Worm (Caenorhabditis elegans) whole organism, L4 larva: Measurements from ENCODE around the gene msp-50.

Source experiments
- D1046.2 ChIP-seq: fragments of 200-800 bp; sonication (Bioruptor generic); IDR thresholded peaks from 2 replicates; pipeline ENCODE4 v1.3.6; 2022; ENCODE audit warnings: missing genetic modification characterization, missing compliant biosample characterization
- F37D6.2 ChIP-seq: sonication (generic microtip); optimal IDR thresholded peaks from 2 replicates; lab custom pipeline; 2016; ENCODE audit warnings: mild to moderate bottlenecking, missing genetic modification characterization, missing compliant biosample characterization
- F44E2.7 ChIP-seq: fragments of 200-800 bp; sonication (Bioruptor generic); IDR thresholded peaks from 2 replicates; pipeline ENCODE4 v2.1.2; 2022; ENCODE audit warnings: missing genetic modification characterization, missing compliant biosample characterization
- Y48G9A.11 ChIP-seq: fragments of 200-800 bp; sonication (Bioruptor generic); IDR thresholded peaks from 2 replicates; pipeline ENCODE4 v1.3.6; 2022; ENCODE audit warnings: missing genetic modification reagents, missing genetic modification characterization, missing compliant biosample characterization
- Y75B8A.6 ChIP-seq: fragments of 200-800 bp; sonication (Bioruptor generic); IDR thresholded peaks from 2 replicates; pipeline ENCODE4 v1.3.6; 2022; ENCODE audit warnings: missing genetic modification reagents, missing genetic modification characterization, missing compliant biosample characterization
- aha-1 ChIP-seq: fragments of 150-350 bp; peaks from one replicate; lab custom pipeline; 2014; ENCODE audit warnings: missing biosample characterization, missing genetic modification characterization
- arid-1 ChIP-seq: fragments of 200-800 bp; sonication (Bioruptor generic); conservative IDR thresholded peaks from 2 replicates; pipeline ENCODE4 v1.3.6; 2022; ENCODE audit warnings: missing genetic modification reagents, missing genetic modification characterization, missing compliant biosample characterization
- ceh-32 ChIP-seq: sonication (generic microtip); optimal IDR thresholded peaks from 2 replicates; lab custom pipeline; 2016; ENCODE audit warnings: mild to moderate bottlenecking, missing genetic modification characterization, missing compliant biosample characterization; ENCODE audit not compliant: poor library complexity
- ceh-44 ChIP-seq: fragments of 200-800 bp; sonication (Bioruptor generic); IDR thresholded peaks from 2 replicates; pipeline ENCODE4 v1.3.6; 2022; ENCODE audit warnings: missing genetic modification reagents, missing genetic modification characterization, missing compliant biosample characterization
- ces-1 ChIP-seq: fragments of 150-350 bp; sonication (generic microtip); optimal IDR thresholded peaks from 4 replicates; lab custom pipeline; 2014; ENCODE audit warnings: missing biosample characterization, missing genetic modification reagents, missing genetic modification characterization
- cey-2 ChIP-seq: sonication (generic microtip); optimal IDR thresholded peaks from 3 replicates; lab custom pipeline; 2017; ENCODE audit warnings: missing genetic modification characterization, mild to moderate bottlenecking, missing compliant biosample characterization, antibody characterized with exemption, borderline replicate concordance; ENCODE audit not compliant: insufficient read depth
- daf-12 ChIP-seq: fragments of 150-350 bp; optimal IDR thresholded peaks from 2 replicates; lab custom pipeline; 2014; ENCODE audit warnings: missing biosample characterization, missing genetic modification reagents, missing genetic modification characterization
- daf-19 ChIP-seq: fragments of 200-800 bp; sonication (Bioruptor generic); conservative IDR thresholded peaks from 2 replicates; pipeline ENCODE4 v1.3.6; 2022; ENCODE audit warnings: missing genetic modification characterization, missing compliant biosample characterization
- duxl-1 ChIP-seq: sonication (generic microtip); optimal IDR thresholded peaks from 2 replicates; lab custom pipeline; 2016; ENCODE audit warnings: mild to moderate bottlenecking, missing genetic modification characterization, moderate library complexity, missing compliant biosample characterization; ENCODE audit not compliant: poor library complexity
- egl-27 ChIP-seq: sonication (generic microtip); optimal IDR thresholded peaks from 3 replicates; lab custom pipeline; 2017; ENCODE audit warnings: missing biosample characterization, missing genetic modification reagents, missing genetic modification characterization
- fos-1 ChIP-seq: fragments of 150-350 bp; optimal IDR thresholded peaks from 2 replicates; lab custom pipeline; 2014; ENCODE audit warnings: missing biosample characterization, missing genetic modification characterization
- hif-1 ChIP-seq, 2 experiments: sonication (generic microtip); optimal IDR thresholded peaks; 2 replicates each; lab custom pipeline; 2016 to 2017; ENCODE audit warnings: missing compliant biosample characterization in 2 of 2, missing genetic modification characterization in 2 of 2, missing genetic modification reagents in 2 of 2, missing genotype in 2 of 2, mild to moderate bottlenecking in 1 of 2
- jun-1 ChIP-seq: fragments of 150-350 bp; optimal IDR thresholded peaks from 2 replicates; lab custom pipeline; 2014; ENCODE audit warnings: missing biosample characterization, missing genetic modification reagents, missing genetic modification characterization
- lim-7 ChIP-seq: fragments of 200-800 bp; sonication (Bioruptor generic); IDR thresholded peaks from 2 replicates; pipeline ENCODE4 v1.3.6; 2022; ENCODE audit warnings: missing genetic modification characterization, missing compliant biosample characterization
- lin-1 ChIP-seq: fragments of 200-800 bp; sonication (Bioruptor generic); IDR thresholded peaks from 2 replicates; pipeline ENCODE4 v1.3.6; 2022; ENCODE audit warnings: missing genetic modification reagents, missing genetic modification characterization, missing compliant biosample characterization
- lin-13 ChIP-seq: fragments of 150-350 bp; optimal IDR thresholded peaks from 2 replicates; lab custom pipeline; 2014; ENCODE audit warnings: missing biosample characterization, missing genetic modification reagents, missing genetic modification characterization
- lin-15B ChIP-seq: fragments of 150-350 bp; sonication (generic microtip); optimal IDR thresholded peaks from 3 replicates; lab custom pipeline; 2014; ENCODE audit warnings: missing biosample characterization, missing genetic modification characterization
- lir-3 ChIP-seq: sonication (generic microtip); optimal IDR thresholded peaks from 2 replicates; lab custom pipeline; 2016; ENCODE audit warnings: mild to moderate bottlenecking, missing genetic modification characterization, missing compliant biosample characterization
- madf-9 ChIP-seq: fragments of 200-800 bp; sonication (Bioruptor generic); conservative IDR thresholded peaks from 2 replicates; pipeline ENCODE4 v1.3.6; 2022; ENCODE audit warnings: missing genetic modification reagents, missing genetic modification characterization, missing compliant biosample characterization
- mxl-3 ChIP-seq: fragments of 200-800 bp; sonication (Bioruptor generic); optimal IDR thresholded peaks from 2 replicates; lab custom pipeline; 2018; ENCODE audit warnings: mild to moderate bottlenecking, missing genetic modification characterization, missing compliant biosample characterization
- nhr-102 ChIP-seq: sonication (generic microtip); optimal IDR thresholded peaks from 2 replicates; lab custom pipeline; 2016; ENCODE audit warnings: mild to moderate bottlenecking, missing genetic modification characterization, moderate library complexity, missing compliant biosample characterization
- nhr-111 ChIP-seq: fragments of 200-800 bp; sonication (Bioruptor generic); optimal IDR thresholded peaks from 2 replicates; lab custom pipeline; 2018; ENCODE audit warnings: mild to moderate bottlenecking, missing genetic modification characterization, missing compliant biosample characterization
- nhr-25 ChIP-seq: sonication (generic microtip); optimal IDR thresholded peaks from 2 replicates; lab custom pipeline; 2017; ENCODE audit warnings: missing genetic modification characterization, mild to moderate bottlenecking, missing compliant biosample characterization, antibody characterized with exemption, moderate library complexity, borderline replicate concordance; ENCODE audit not compliant: insufficient read depth
- nhr-41 ChIP-seq: fragments of 200-800 bp; sonication (Bioruptor generic); IDR thresholded peaks from 2 replicates; pipeline ENCODE4 v1.3.6; 2022; ENCODE audit warnings: missing genetic modification reagents, missing genetic modification characterization, missing compliant biosample characterization
- pqm-1 ChIP-seq: sonication (generic microtip); optimal IDR thresholded peaks from 2 replicates; lab custom pipeline; 2017; ENCODE audit warnings: missing biosample characterization, missing genetic modification characterization
- rbr-2 ChIP-seq: sonication (generic microtip); optimal IDR thresholded peaks from 2 replicates; lab custom pipeline; 2016; ENCODE audit warnings: missing genotype, missing genetic modification characterization, missing compliant biosample characterization
- tag-97 ChIP-seq: fragments of 200-800 bp; sonication (Bioruptor generic); IDR thresholded peaks from 2 replicates; pipeline ENCODE4 v1.3.6; 2022; ENCODE audit warnings: missing genetic modification characterization, missing compliant biosample characterization
- unc-39 ChIP-seq: sonication (generic microtip); optimal IDR thresholded peaks from 2 replicates; lab custom pipeline; 2017; ENCODE audit warnings: missing biosample characterization, missing genetic modification characterization
- unc-62 ChIP-seq, 3 experiments: fragments of 150-350 bp in 1 of 3; sonication (generic microtip); optimal IDR thresholded peaks in 2 of 3; peaks in 1 of 3; 1 replicate in 1 of 3; 2 replicates in 2 of 3; lab custom pipeline; 2014 to 2017; ENCODE audit warnings: missing biosample characterization in 3 of 3, missing genetic modification characterization in 3 of 3, missing genetic modification reagents in 3 of 3, missing genotype in 1 of 3
- zip-2 ChIP-seq: fragments of 150-350 bp; optimal IDR thresholded peaks from 2 replicates; lab custom pipeline; 2014; ENCODE audit warnings: missing biosample characterization, missing genetic modification characterization
- ztf-11 ChIP-seq: fragments of 150-350 bp; optimal IDR thresholded peaks from 2 replicates; lab custom pipeline; 2014; ENCODE audit warnings: missing biosample characterization, missing genetic modification characterization

msp-50 gene

DNA sequence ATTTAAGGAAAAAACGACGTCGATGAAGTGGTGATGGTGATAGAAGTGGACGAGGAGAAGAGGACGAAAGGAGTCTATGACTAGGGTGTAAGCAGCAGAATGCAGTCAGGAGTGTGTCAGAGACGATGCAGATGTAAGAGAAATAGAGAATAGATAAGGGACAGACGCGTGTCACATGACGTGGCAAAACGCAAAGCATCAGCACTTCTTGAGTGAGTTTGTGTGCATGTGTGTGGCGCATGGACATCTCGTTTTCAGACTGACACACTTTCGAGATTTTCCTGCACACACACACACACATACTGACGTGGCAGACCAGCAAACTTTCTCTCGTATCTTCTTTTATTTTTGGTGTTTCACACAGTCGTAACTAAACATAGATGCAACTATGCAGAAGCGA, 17.1 kb upstream of the msp-50 start (continued):
- TF ChIP-seq unc-39 (tag; lab: Kevin White, UChicago) (no peak), arid-1 (no peak), ces-1 (no peak), lim-7 (no peak), F44E2.7 (GFP tag; lab: Robert Waterston, UW) (no peak), hif-1 (tag; optimal IDR thresholded peaks at IDR 0.05; lab: Kevin White, UChicago) (peak in 1 of 2 experiments; percentile 65), pqm-1 (tag; lab: Kevin White, UChicago) (peak; percentile 57), cey-2 (tag; lab: Kevin White, UChicago) (no peak), rbr-2 (peak; percentile 49), nhr-25 (tag; lab: Kevin White, UChicago) (peak; percentile 49), egl-27 (tag; lab: Kevin White, UChicago) (no peak), nhr-102 (tag; lab: Kevin White, UChicago) (peak; percentile 68), F37D6.2 (tag; lab: Kevin White, UChicago) (peak; percentile 2), Y48G9A.11 (no peak), nhr-41 (GFP tag; lab: Robert Waterston, UW) (no peak), duxl-1 (tag; lab: Kevin White, UChicago) (no peak), jun-1 (tag; lab: Kevin White, UChicago) (peak; percentile 17), ceh-44 (GFP tag; lab: Robert Waterston, UW) (no peak), lir-3 (tag; lab: Kevin White, UChicago) (no peak), tag-97 (GFP tag; lab: Robert Waterston, UW) (no peak), madf-9 (GFP tag; lab: Robert Waterston, UW) (peak; percentile 55; the same call in 1 of the 2 replicates), zip-2 (tag; lab: Kevin White, UChicago) (no peak), daf-19 (GFP tag; lab: Robert Waterston, UW) (no peak), ceh-32 (tag; lab: Kevin White, UChicago) (no peak), daf-12 (tag; lab: Kevin White, UChicago) (no peak), lin-13 (no peak), fos-1 (tag; lab: Kevin White, UChicago) (no peak), ztf-11 (tag; lab: Kevin White, UChicago) (no peak), aha-1 (tag; lab: Kevin White, UChicago) (peak; percentile 98), D1046.2 (GFP tag; lab: Robert Waterston, UW) (no peak), Y75B8A.6 (GFP tag; lab: Robert Waterston, UW) (no peak), unc-62 (GFP tag; optimal IDR thresholded peaks at IDR 0.05 in 1 of 2; lab: Kevin White, UChicago) (peak in 1 of 2 experiments; percentile 67), unc-62 (tag; optimal IDR thresholded peaks at IDR 0.05; lab: Kevin White, UChicago) (no peak), nhr-111 (GFP tag; lab: Kevin White, UChicago) (no peak), lin-1 (GFP tag; lab: Robert Waterston, UW) (peak; percentile 71; the same call in 1 of the 2 replicates), mxl-3 (GFP tag; lab: Kevin White, UChicago) (peak; percentile 94), lin-15B (no peak)
- TF ChIP-seq, all 104 proteins: peak for 46

DNA sequence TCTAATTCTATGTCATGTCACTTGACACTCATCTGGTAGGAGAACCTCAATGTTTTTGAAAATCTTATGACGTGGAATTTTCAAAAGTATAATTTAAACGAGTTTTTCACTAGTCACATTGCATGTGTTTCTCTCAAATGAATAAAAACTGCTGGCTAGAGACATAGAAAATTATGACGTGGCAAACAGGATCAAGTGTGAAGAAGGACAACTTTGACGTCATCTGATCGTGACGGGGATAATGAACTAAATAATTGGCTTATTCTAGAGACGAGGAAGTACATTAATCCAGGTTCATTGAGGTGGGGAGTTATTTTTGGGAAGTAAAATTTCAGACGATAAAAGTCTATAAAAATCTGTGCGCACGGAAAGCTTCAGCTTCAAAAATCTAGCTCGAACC, 16.4 kb upstream of the msp-50 start:
- TF ChIP-seq ceh-44 (GFP tag; lab: Robert Waterston, UW) (no peak), nhr-25 (tag; lab: Kevin White, UChicago) (no peak), nhr-102 (tag; lab: Kevin White, UChicago) (no peak), cey-2 (tag; lab: Kevin White, UChicago) (no peak)
- TF ChIP-seq, all 104 proteins: peak for 0
